Worm (Caenorhabditis elegans) whole organism, L4 larva: Measurements from ENCODE around the gene ZC239.4.
"Not testable (repeated sequence)": the region's sequence is repeated elsewhere in the genome, so short reads cannot be mapped to it uniquely, and the experiment has no call there.

Experiments
- Y5F2A.4 ChIP-seq: fragments of 200-800 bp; sonication (Bioruptor generic); optimal IDR thresholded peaks from 2 replicates; lab custom pipeline; 2018; ENCODE audit warnings: mild to moderate bottlenecking, missing genetic modification characterization, missing compliant biosample characterization
- aly-2 ChIP-seq: sonication (generic microtip); optimal IDR thresholded peaks from 2 replicates; lab custom pipeline; 2018; ENCODE audit warnings: missing biosample characterization, missing genetic modification characterization
- ama-1 ChIP-seq: fragments of 150-350 bp; optimal IDR thresholded peaks from 2 replicates; lab custom pipeline; 2014; ENCODE audit warnings: inconsistent platforms, mixed read lengths
- ceh-20 ChIP-seq: fragments of 200-800 bp; sonication (Bioruptor generic); IDR thresholded peaks from 2 replicates; pipeline ENCODE4 v1.3.6; 2022; ENCODE audit warnings: missing genetic modification reagents, missing genetic modification characterization, missing compliant biosample characterization
- ces-1 ChIP-seq: fragments of 150-350 bp; sonication (generic microtip); optimal IDR thresholded peaks from 4 replicates; lab custom pipeline; 2014; ENCODE audit warnings: missing biosample characterization, missing genetic modification reagents, missing genetic modification characterization
- fos-1 ChIP-seq: fragments of 150-350 bp; optimal IDR thresholded peaks from 2 replicates; lab custom pipeline; 2014; ENCODE audit warnings: missing biosample characterization, missing genetic modification characterization
- nhr-10 ChIP-seq: fragments of 150-350 bp; optimal IDR thresholded peaks from 2 replicates; lab custom pipeline; 2014; ENCODE audit warnings: missing biosample characterization, missing genetic modification characterization
- snpc-4 ChIP-seq: fragments of 150-350 bp; optimal IDR thresholded peaks from 2 replicates; lab custom pipeline; 2014; ENCODE audit warnings: missing biosample characterization, missing genetic modification characterization
- unc-62 ChIP-seq, 3 experiments: fragments of 150-350 bp in 1 of 3; sonication (generic microtip); optimal IDR thresholded peaks in 2 of 3; peaks in 1 of 3; 1 replicate in 1 of 3; 2 replicates in 2 of 3; lab custom pipeline; 2014 to 2017; ENCODE audit warnings: missing biosample characterization in 3 of 3, missing genetic modification characterization in 3 of 3, missing genetic modification reagents in 3 of 3, missing genotype in 1 of 3
- zip-11 ChIP-seq: fragments of 200-800 bp; sonication (Bioruptor generic); IDR thresholded peaks from 2 replicates; pipeline ENCODE4 v1.3.6; 2022; ENCODE audit warnings: missing genetic modification characterization, missing compliant biosample characterization

DNA sequence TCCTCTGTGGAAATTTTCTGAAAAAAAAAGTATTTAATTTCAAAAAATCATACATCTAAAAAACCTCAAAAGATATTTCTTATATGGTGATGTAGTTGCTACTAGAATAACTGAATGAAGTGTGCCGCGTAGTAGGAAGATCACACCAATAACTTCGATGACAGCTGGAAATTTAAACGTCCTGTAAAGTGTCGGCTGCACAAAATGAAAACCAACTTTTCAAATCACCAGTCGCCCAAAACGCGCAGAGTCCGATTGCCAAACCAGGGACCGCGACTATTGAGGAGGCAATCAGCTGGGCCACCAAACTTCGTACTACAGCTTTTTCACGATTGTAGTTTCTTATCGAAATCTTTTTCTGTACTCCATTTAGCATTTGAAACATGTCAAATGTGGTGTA, 12.8 kb upstream of the ZC239.4 start, which contains the start of gene sri-48:
- not testable (repeated sequence) for TF ChIP-seq ama-1 (lab: Kevin White, UChicago); fos-1 (tag; lab: Kevin White, UChicago); nhr-10 (tag; lab: Kevin White, UChicago); aly-2 (tag; lab: Kevin White, UChicago); Y5F2A.4 (GFP tag; lab: Kevin White, UChicago); unc-62 (GFP tag; optimal IDR thresholded peaks at IDR 0.05 in 1 of 2; lab: Kevin White, UChicago); unc-62 (tag; optimal IDR thresholded peaks at IDR 0.05; lab: Kevin White, UChicago); ces-1 (GFP tag; lab: Kevin White, UChicago); ceh-20 (GFP tag; lab: Robert Waterston, UW); zip-11 (GFP tag; lab: Robert Waterston, UW); snpc-4
